Worm (Caenorhabditis elegans) whole organism, young adult: Measurements from ENCODE around the gene nhr-157.

Experiments used
- B0035.1 ChIP-seq: sonication (generic microtip); optimal IDR thresholded peaks from 2 replicates; lab custom pipeline; 2016; ENCODE audit warnings: missing genetic modification characterization, mild to moderate bottlenecking, missing compliant biosample characterization, missing genotype, missing genetic modification reagents
- B0336.3 ChIP-seq: fragments of 200-800 bp; sonication (Bioruptor generic); IDR thresholded peaks from 2 replicates; pipeline ENCODE4 v1.3.6; 2022; ENCODE audit warnings: missing genetic modification characterization, missing compliant biosample characterization
- C17E4.6 ChIP-seq: fragments of 200-800 bp; sonication (Bioruptor generic); IDR thresholded peaks from 2 replicates; pipeline ENCODE4 v1.3.6; 2022; ENCODE audit warnings: missing genetic modification reagents, missing genetic modification characterization, missing compliant biosample characterization
- D2030.7 ChIP-seq: fragments of 200-800 bp; sonication (Bioruptor generic); IDR thresholded peaks from 2 replicates; pipeline ENCODE4 v1.3.6; 2022; ENCODE audit warnings: missing genetic modification reagents, missing genetic modification characterization, missing compliant biosample characterization
- F22D6.2 ChIP-seq: sonication (generic microtip); optimal IDR thresholded peaks from 2 replicates; lab custom pipeline; 2016; ENCODE audit warnings: mild to moderate bottlenecking, missing genetic modification characterization, missing compliant biosample characterization
- F57A8.1 ChIP-seq: fragments of 200-800 bp; sonication (Bioruptor generic); optimal IDR thresholded peaks from 2 replicates; lab custom pipeline; 2018; ENCODE audit warnings: mild to moderate bottlenecking, missing genetic modification characterization, moderate library complexity, missing compliant biosample characterization
- F57C9.4 ChIP-seq: sonication (generic microtip); optimal IDR thresholded peaks from 2 replicates; lab custom pipeline; 2017; ENCODE audit warnings: mild to moderate bottlenecking, missing genetic modification characterization, missing compliant biosample characterization
- aptf-3 ChIP-seq: fragments of 200-800 bp; sonication (Bioruptor generic); IDR thresholded peaks from 2 replicates; pipeline ENCODE4 v1.3.6; 2022; ENCODE audit warnings: missing genetic modification characterization, missing compliant biosample characterization
- athp-1 ChIP-seq: sonication (generic microtip); optimal IDR thresholded peaks from 2 replicates; lab custom pipeline; 2017; ENCODE audit warnings: mild to moderate bottlenecking, missing genetic modification characterization, missing compliant biosample characterization
- bed-1 ChIP-seq: fragments of 200-800 bp; sonication (Bioruptor generic); IDR thresholded peaks from 2 replicates; pipeline ENCODE4 v1.3.6; 2022; ENCODE audit warnings: missing genetic modification reagents, missing genetic modification characterization, missing compliant biosample characterization
- ccch-3 ChIP-seq: fragments of 200-800 bp; sonication (Bioruptor generic); optimal IDR thresholded peaks from 2 replicates; lab custom pipeline; 2018; ENCODE audit warnings: mild to moderate bottlenecking, missing genetic modification characterization, missing compliant biosample characterization
- ceh-40 ChIP-seq: fragments of 200-800 bp; sonication (Bioruptor generic); IDR thresholded peaks from 2 replicates; pipeline ENCODE4 v1.3.6; 2022; ENCODE audit warnings: missing genetic modification characterization, missing compliant biosample characterization
- ceh-58 ChIP-seq: fragments of 200-800 bp; sonication (Bioruptor generic); IDR thresholded peaks from 2 replicates; pipeline ENCODE4 v1.3.6; 2022; ENCODE audit warnings: missing genetic modification characterization, missing compliant biosample characterization
- ceh-79 ChIP-seq: sonication (generic microtip); optimal IDR thresholded peaks from 2 replicates; lab custom pipeline; 2017; ENCODE audit warnings: mild to moderate bottlenecking, missing genetic modification characterization, missing compliant biosample characterization
- ceh-91 ChIP-seq: fragments of 200-800 bp; sonication (Bioruptor generic); IDR thresholded peaks from 2 replicates; pipeline ENCODE4 v1.3.6; 2022; ENCODE audit warnings: missing genetic modification reagents, missing genetic modification characterization, missing compliant biosample characterization
- dox-1 ChIP-seq: fragments of 200-800 bp; sonication (Bioruptor generic); IDR thresholded peaks from 2 replicates; pipeline ENCODE4 v1.3.6; 2022; ENCODE audit warnings: missing genetic modification reagents, missing genetic modification characterization, missing compliant biosample characterization
- dpl-1 ChIP-seq: fragments of 150-350 bp; optimal IDR thresholded peaks from 2 replicates; lab custom pipeline; 2014; ENCODE audit warnings: missing biosample characterization, missing genetic modification reagents, missing genetic modification characterization
- efl-1 ChIP-seq: fragments of 150-350 bp; optimal IDR thresholded peaks from 2 replicates; lab custom pipeline; 2014; ENCODE audit warnings: missing biosample characterization, missing genetic modification reagents, missing genetic modification characterization
- egrh-3 ChIP-seq: fragments of 200-800 bp; sonication (Bioruptor generic); IDR thresholded peaks from 2 replicates; pipeline ENCODE4 v1.3.6; 2022; ENCODE audit warnings: missing genetic modification reagents, missing genetic modification characterization, missing compliant biosample characterization
- ekl-4 ChIP-seq: fragments of 200-800 bp; sonication (Bioruptor generic); IDR thresholded peaks from 2 replicates; pipeline ENCODE4 v1.3.6; 2022; ENCODE audit warnings: missing genetic modification reagents, missing genetic modification characterization, missing compliant biosample characterization
- gei-17 ChIP-seq: fragments of 200-800 bp; sonication (Bioruptor generic); optimal IDR thresholded peaks from 2 replicates; lab custom pipeline; 2018; ENCODE audit warnings: mild to moderate bottlenecking, missing genetic modification characterization, missing compliant biosample characterization
- him-1 ChIP-seq: sonication (generic microtip); optimal IDR thresholded peaks from 2 replicates; lab custom pipeline; 2016; ENCODE audit warnings: missing genotype, missing genetic modification reagents, missing genetic modification characterization, missing compliant biosample characterization
- hmg-1.2 ChIP-seq: fragments of 200-800 bp; sonication (Bioruptor generic); IDR thresholded peaks from 2 replicates; pipeline ENCODE4 v1.3.6; 2022; ENCODE audit warnings: missing genetic modification reagents, missing genetic modification characterization, missing compliant biosample characterization
- lin-35 ChIP-seq, 3 experiments: fragments of 150-350 bp in 2 of 3; sonication (generic microtip) in 1 of 3; optimal IDR thresholded peaks; 2 replicates each; lab custom pipeline; 2014 to 2018; ENCODE audit warnings: missing biosample characterization in 3 of 3, missing genetic modification characterization in 3 of 3, missing genetic modification reagents in 3 of 3
- lin-40 ChIP-seq: sonication (generic microtip); optimal IDR thresholded peaks from 2 replicates; lab custom pipeline; 2016; ENCODE audit warnings: missing genetic modification characterization, mild to moderate bottlenecking, missing compliant biosample characterization, missing genotype, missing genetic modification reagents
- lir-1 ChIP-seq: fragments of 200-800 bp; sonication (Bioruptor generic); conservative IDR thresholded peaks from 2 replicates; pipeline ENCODE4 v1.3.6; 2022; ENCODE audit warnings: missing genetic modification reagents, missing genetic modification characterization, missing compliant biosample characterization
- lsl-1 ChIP-seq: fragments of 200-800 bp; sonication (Bioruptor generic); optimal IDR thresholded peaks from 2 replicates; lab custom pipeline; 2018; ENCODE audit warnings: mild to moderate bottlenecking, missing genetic modification characterization, moderate library complexity, missing compliant biosample characterization
- madf-3 ChIP-seq: fragments of 200-800 bp; sonication (Bioruptor generic); IDR thresholded peaks from 2 replicates; pipeline ENCODE4 v1.3.6; 2022; ENCODE audit warnings: missing genetic modification reagents, missing genetic modification characterization, missing compliant biosample characterization
- madf-6 ChIP-seq: fragments of 200-800 bp; sonication (Bioruptor generic); IDR thresholded peaks from 2 replicates; pipeline ENCODE4 v1.3.6; 2022; ENCODE audit warnings: missing genetic modification reagents, missing genetic modification characterization, missing compliant biosample characterization
- madf-8 ChIP-seq: fragments of 200-800 bp; sonication (Bioruptor generic); conservative IDR thresholded peaks from 2 replicates; pipeline ENCODE4 v1.3.6; 2022; ENCODE audit warnings: missing genetic modification reagents, missing genetic modification characterization, missing compliant biosample characterization
- nfyb-1 ChIP-seq: fragments of 200-800 bp; sonication (Bioruptor generic); IDR thresholded peaks from 2 replicates; pipeline ENCODE4 v1.3.6; 2022; ENCODE audit warnings: missing genetic modification reagents, missing genetic modification characterization, missing compliant biosample characterization
- nhr-120 ChIP-seq: fragments of 200-800 bp; sonication (Bioruptor generic); IDR thresholded peaks from 2 replicates; pipeline ENCODE4 v1.3.6; 2022; ENCODE audit warnings: missing genetic modification characterization, missing compliant biosample characterization
- rec-8 ChIP-seq, 2 experiments: sonication (generic microtip); optimal IDR thresholded peaks; 2 replicates each; lab custom pipeline; 2016; ENCODE audit warnings: mild to moderate bottlenecking in 2 of 2, missing genetic modification characterization in 2 of 2, missing genetic modification reagents in 2 of 2, missing genotype in 2 of 2, missing biosample characterization in 1 of 2, missing compliant biosample characterization in 1 of 2, moderate library complexity in 1 of 2
- sea-2 ChIP-seq: fragments of 200-800 bp; sonication (Bioruptor generic); IDR thresholded peaks from 2 replicates; pipeline ENCODE4 v1.3.6; 2022; ENCODE audit warnings: missing genetic modification characterization, missing compliant biosample characterization
- snpc-1.3 ChIP-seq: sonication (generic microtip); optimal IDR thresholded peaks from 2 replicates; lab custom pipeline; 2017; ENCODE audit warnings: missing genetic modification characterization, mild to moderate bottlenecking, missing compliant biosample characterization, antibody characterized with exemption, moderate library complexity, missing genotype, missing genetic modification reagents; ENCODE audit not compliant: insufficient read depth
- snpc-3.4 ChIP-seq: sonication (generic microtip); optimal IDR thresholded peaks from 2 replicates; lab custom pipeline; 2017; ENCODE audit warnings: missing genetic modification characterization, mild to moderate bottlenecking, missing compliant biosample characterization, antibody characterized with exemption, moderate library complexity, missing genotype, missing genetic modification reagents
- tbx-9 ChIP-seq: sonication (generic microtip); optimal IDR thresholded peaks from 2 replicates; lab custom pipeline; 2016; ENCODE audit warnings: borderline replicate concordance, missing genetic modification characterization, inconsistent platforms, missing compliant biosample characterization
- tlf-1 ChIP-seq: fragments of 200-800 bp; sonication (Bioruptor generic); optimal IDR thresholded peaks from 2 replicates; lab custom pipeline; 2018; ENCODE audit warnings: mild to moderate bottlenecking, missing genetic modification characterization, missing compliant biosample characterization
- unc-62 ChIP-seq: fragments of 150-350 bp; optimal IDR thresholded peaks from 2 replicates; lab custom pipeline; 2014; ENCODE audit warnings: missing biosample characterization, missing genetic modification reagents, missing genetic modification characterization
- xnd-1 ChIP-seq: sonication (generic microtip); optimal IDR thresholded peaks from 2 replicates; lab custom pipeline; 2016; ENCODE audit warnings: missing genotype, missing genetic modification reagents, missing genetic modification characterization, missing compliant biosample characterization
- zfh-2 ChIP-seq: fragments of 200-800 bp; sonication (Bioruptor generic); conservative IDR thresholded peaks from 2 replicates; pipeline ENCODE4 v1.3.6; 2022; ENCODE audit warnings: missing genetic modification reagents, missing genetic modification characterization, missing compliant biosample characterization
- zim-3 ChIP-seq: sonication (generic microtip); optimal IDR thresholded peaks from 2 replicates; lab custom pipeline; 2017; ENCODE audit warnings: mild to moderate bottlenecking, missing genetic modification characterization, moderate library complexity, missing compliant biosample characterization
- ztf-25 ChIP-seq: fragments of 200-800 bp; sonication (Bioruptor generic); IDR thresholded peaks from 2 replicates; pipeline ENCODE4 v1.3.6; 2022; ENCODE audit warnings: missing genetic modification reagents, missing genetic modification characterization, missing compliant biosample characterization
- ztf-3 ChIP-seq: fragments of 200-800 bp; sonication (Bioruptor generic); optimal IDR thresholded peaks from 2 replicates; lab custom pipeline; 2018; ENCODE audit warnings: mild to moderate bottlenecking, missing genetic modification characterization, missing compliant biosample characterization
- ztf-6 ChIP-seq: fragments of 200-800 bp; sonication (Bioruptor generic); IDR thresholded peaks from 2 replicates; pipeline ENCODE4 v1.3.6; 2022; ENCODE audit warnings: missing genetic modification reagents, missing genetic modification characterization, missing compliant biosample characterization

The nhr-157 gene

ce11 chrV:3896018-3896417 is 27.2 kb upstream of the nhr-157 start:
- TF ChIP-seq nfyb-1 (GFP tag; lab: Robert Waterston, UW) (no peak), tbx-9 (tag; lab: Kevin White, UChicago) (no peak), hmg-1.2 (GFP tag; lab: Robert Waterston, UW) (no peak), madf-3 (GFP tag; lab: Robert Waterston, UW) (no peak), ceh-79 (tag; lab: Kevin White, UChicago) (no peak), B0035.1 (tag; lab: Kevin White, UChicago) (no peak), ztf-25 (GFP tag; lab: Robert Waterston, UW) (no peak), lin-35 (GFP tag; optimal IDR thresholded peaks at IDR 0.05; lab: Kevin White, UChicago) (no peak), nhr-120 (no peak), B0336.3 (GFP tag; lab: Robert Waterston, UW) (no peak), snpc-3.4 (tag; lab: Kevin White, UChicago) (no peak)
- TF ChIP-seq, all 124 proteins: peak for 0

ce11 chrV:3894661-3895060 is 25.9 kb upstream of the nhr-157 start, which contains the start of gene sre-9:
Gene sre-9 (plus strand): TSS chrV:3894961.
- no peak for TF ChIP-seq athp-1 (tag; lab: Kevin White, UChicago)
- no peak for TF ChIP-seq ceh-40 (GFP tag; lab: Robert Waterston, UW)
- TF ChIP-seq rec-8 (tag; optimal IDR thresholded peaks at IDR 0.05; lab: Kevin White, UChicago) = no peak
- TF ChIP-seq F57C9.4 (tag; lab: Kevin White, UChicago) = no peak
- TF ChIP-seq unc-62 = no peak
- TF ChIP-seq zim-3 (tag; lab: Kevin White, UChicago) = no peak
- TF ChIP-seq sea-2 (GFP tag; lab: Robert Waterston, UW) = no peak
- no peak for TF ChIP-seq aptf-3
- no peak for TF ChIP-seq ztf-3 (GFP tag; lab: Kevin White, UChicago)
- no peak for TF ChIP-seq lin-40 (tag; lab: Kevin White, UChicago)

ce11 chrV:3892361-3892904 is 23.6 kb upstream of the nhr-157 start, which contains the start of gene C17E7.4:
Gene C17E7.4 (plus strand): TSS chrV:3892854.
- TF ChIP-seq bed-1 (GFP tag; lab: Robert Waterston, UW) (no peak), gei-17 (GFP tag; lab: Kevin White, UChicago) (no peak), ccch-3 (GFP tag; lab: Kevin White, UChicago) (no peak), C17E4.6 (GFP tag; lab: Robert Waterston, UW) (no peak), dox-1 (GFP tag; lab: Robert Waterston, UW) (peak; percentile 62; the same call in 1 of the 2 replicates), ceh-91 (peak; percentile 44; the same call in 1 of the 2 replicates), snpc-3.4 (tag; lab: Kevin White, UChicago) (peak; percentile 16), lir-1 (GFP tag; lab: Robert Waterston, UW) (no peak), xnd-1 (tag; lab: Kevin White, UChicago) (peak; percentile 48), egrh-3 (GFP tag; lab: Robert Waterston, UW) (peak; percentile 70), snpc-1.3 (tag; lab: Kevin White, UChicago) (no peak), ceh-58 (GFP tag; lab: Robert Waterston, UW) (no peak), F22D6.2 (tag; lab: Kevin White, UChicago) (no peak), efl-1 (peak; percentile 89), tlf-1 (GFP tag; lab: Kevin White, UChicago) (no peak), B0035.1 (tag; lab: Kevin White, UChicago) (no peak), D2030.7 (peak; percentile 47; the same call in 1 of the 2 replicates), F57A8.1 (GFP tag; lab: Kevin White, UChicago) (no peak), hmg-1.2 (GFP tag; lab: Robert Waterston, UW) (peak; percentile 54; the same call in 1 of the 2 replicates), zfh-2 (no peak), him-1 (tag; lab: Kevin White, UChicago) (no peak), lsl-1 (GFP tag; lab: Kevin White, UChicago) (peak; percentile 9), madf-8 (peak; percentile 72), ztf-6 (GFP tag; lab: Robert Waterston, UW) (no peak), madf-6 (GFP tag; lab: Robert Waterston, UW) (peak; percentile 88), dpl-1 (GFP tag; lab: Kevin White, UChicago) (peak; percentile 69), ekl-4 (GFP tag; lab: Robert Waterston, UW) (no peak)
